Worm (Caenorhabditis elegans) whole organism, late embryonic: Measurements from ENCODE around the gene slc-5A12.

ENCODE experiments used
- F13H6.1 ChIP-seq: sonication (generic microtip); optimal IDR thresholded peaks from 2 replicates; lab custom pipeline; 2016; ENCODE audit warnings: missing genetic modification characterization, missing compliant biosample characterization
- ceh-24 ChIP-seq: sonication (generic microtip); optimal IDR thresholded peaks from 2 replicates; lab custom pipeline; 2016; ENCODE audit warnings: mild to moderate bottlenecking, missing genetic modification characterization, missing compliant biosample characterization
- elt-2 ChIP-seq: sonication (generic microtip); optimal IDR thresholded peaks from 2 replicates; lab custom pipeline; 2016; ENCODE audit warnings: missing genetic modification reagents, missing genetic modification characterization, missing compliant biosample characterization
- fkh-10 ChIP-seq: fragments of 150-350 bp; optimal IDR thresholded peaks from 2 replicates; lab custom pipeline; 2014; ENCODE audit warnings: missing biosample characterization, missing genetic modification reagents, missing genetic modification characterization
- hlh-15 ChIP-seq: sonication (generic microtip); optimal IDR thresholded peaks from 2 replicates; lab custom pipeline; 2016; ENCODE audit warnings: missing genetic modification characterization, missing compliant biosample characterization
- hlh-30 ChIP-seq: sonication (generic microtip); optimal IDR thresholded peaks from 2 replicates; lab custom pipeline; 2017; ENCODE audit warnings: antibody characterized with exemption, missing genetic modification characterization, missing compliant biosample characterization; ENCODE audit not compliant: insufficient read depth
- lin-11 ChIP-seq: fragments of 200-800 bp; sonication (Bioruptor generic); optimal IDR thresholded peaks from 2 replicates; lab custom pipeline; 2018; ENCODE audit warnings: mild to moderate bottlenecking, missing genetic modification characterization, missing compliant biosample characterization
- mec-3 ChIP-seq: sonication (generic microtip); optimal IDR thresholded peaks from 2 replicates; lab custom pipeline; 2016; ENCODE audit warnings: borderline replicate concordance, missing genetic modification characterization, missing compliant biosample characterization
- nfya-1 ChIP-seq: sonication (generic microtip); optimal IDR thresholded peaks from 2 replicates; lab custom pipeline; 2017; ENCODE audit warnings: missing genetic modification characterization, mild to moderate bottlenecking, missing compliant biosample characterization, antibody characterized with exemption, moderate library complexity
- nhr-232 ChIP-seq: sonication (generic microtip); optimal IDR thresholded peaks from 2 replicates; lab custom pipeline; 2016; ENCODE audit warnings: missing genetic modification characterization, missing compliant biosample characterization
- pat-9 ChIP-seq: fragments of 200-800 bp; sonication (Bioruptor generic); optimal IDR thresholded peaks from 2 replicates; lab custom pipeline; 2018; ENCODE audit warnings: mild to moderate bottlenecking, missing genetic modification characterization, moderate library complexity, missing compliant biosample characterization
- pha-4 ChIP-seq: fragments of 150-350 bp; optimal IDR thresholded peaks from 2 replicates; lab custom pipeline; 2018; ENCODE audit warnings: missing biosample characterization, missing genetic modification reagents, missing genetic modification characterization
- pqm-1 ChIP-seq: sonication (generic microtip); optimal IDR thresholded peaks from 2 replicates; lab custom pipeline; 2016; ENCODE audit warnings: missing genetic modification characterization, missing compliant biosample characterization
- tbx-2 ChIP-seq: sonication (generic microtip); optimal IDR thresholded peaks from 2 replicates; lab custom pipeline; 2016; ENCODE audit warnings: missing genetic modification characterization, missing compliant biosample characterization

DNA sequence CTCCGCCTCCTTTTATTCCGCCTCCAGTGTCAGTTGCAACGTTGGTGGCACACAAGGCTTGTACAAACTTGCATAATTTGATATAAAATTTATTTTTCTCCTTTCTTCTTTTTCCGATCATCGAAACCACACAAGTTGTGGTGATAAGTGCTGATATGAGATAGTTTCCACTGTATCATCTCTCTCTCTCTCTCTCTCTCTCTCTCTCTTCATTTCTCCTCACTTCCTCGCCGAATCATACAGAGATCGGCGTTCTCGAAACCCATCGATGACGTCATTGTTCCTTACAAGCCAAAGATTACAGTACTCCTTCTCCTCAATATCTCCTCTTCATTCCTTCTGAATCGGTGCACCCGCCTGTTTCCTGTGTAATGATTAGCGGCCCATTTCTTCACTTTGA is 37.9 kb upstream of the slc-5A12 start, which contains the start of gene nhr-43:
- TF ChIP-seq pha-4 (tag; lab: Kevin White, UChicago) (no peak), mec-3 (tag; lab: Kevin White, UChicago) (no peak), hlh-30 (tag; lab: Kevin White, UChicago) (no peak), pat-9 (tag; lab: Kevin White, UChicago) (no peak), F13H6.1 (no peak), tbx-2 (tag; lab: Kevin White, UChicago) (no peak), ceh-24 (no peak), pqm-1 (tag; lab: Kevin White, UChicago) (no peak), lin-11 (tag; lab: Kevin White, UChicago) (no peak), nfya-1 (no peak), fkh-10 (GFP tag; lab: Kevin White, UChicago) (no peak), hlh-15 (tag; lab: Kevin White, UChicago) (no peak), elt-2 (tag; lab: Kevin White, UChicago) (no peak), nhr-232 (tag; lab: Kevin White, UChicago) (no peak)
